Fruit fly (Drosophila melanogaster) whole organism, wandering third instar larva: ENCODE measurements around the gene Or24a.

Source experiments
- CG32264 ChIP-seq: fragments of 200-800 bp; sonication (Bioruptor generic); optimal IDR thresholded peaks from 2 replicates; lab custom pipeline; 2016; ENCODE audit warnings: missing biosample characterization, missing genetic modification characterization
- CG9705 ChIP-seq: fragments of 200-800 bp; sonication (Bioruptor generic); optimal IDR thresholded peaks from 2 replicates; lab custom pipeline; 2018; ENCODE audit warnings: missing biosample characterization, mild to moderate bottlenecking, missing genetic modification characterization
- CrebA ChIP-seq: fragments of 200-800 bp; sonication (Bioruptor generic); optimal IDR thresholded peaks from 2 replicates; lab custom pipeline; 2016; ENCODE audit warnings: missing biosample characterization, mild to moderate bottlenecking, missing genetic modification characterization, borderline replicate concordance
- Dfd ChIP-seq: fragments of >200 bp; optimal IDR thresholded peaks from 2 replicates; lab custom pipeline; 2017; ENCODE audit warnings: missing biosample characterization, missing genetic modification characterization
- HLH106 ChIP-seq: fragments of 200-800 bp; optimal IDR thresholded peaks from 3 replicates; lab custom pipeline; 2019; ENCODE audit warnings: missing biosample characterization, mild to moderate bottlenecking, missing genetic modification characterization, moderate library complexity
- Hnf4 ChIP-seq: fragments of 200-800 bp; sonication (Bioruptor generic); optimal IDR thresholded peaks from 2 replicates; lab custom pipeline; 2016; ENCODE audit warnings: missing biosample characterization, mild to moderate bottlenecking, missing genetic modification characterization
- Hr78 ChIP-seq: fragments of >200 bp; optimal IDR thresholded peaks from 2 replicates; lab custom pipeline; 2017; ENCODE audit warnings: missing biosample characterization, missing genetic modification characterization
- Jra ChIP-seq: sonication (Bioruptor generic); optimal IDR thresholded peaks from 2 replicates; lab custom pipeline; 2016; ENCODE audit warnings: missing biosample characterization, missing genetic modification characterization
- Mio ChIP-seq: sonication (Bioruptor generic); optimal IDR thresholded peaks from 2 replicates; lab custom pipeline; 2016; ENCODE audit warnings: missing biosample characterization, missing genetic modification characterization
- Myc ChIP-seq: fragments of >200 bp; optimal IDR thresholded peaks from 2 replicates; lab custom pipeline; 2017
- N ChIP-seq: fragments of >200 bp; optimal IDR thresholded peaks from 2 replicates; lab custom pipeline; 2018; ENCODE audit warnings: missing biosample characterization, missing external identifiers, missing genetic modification characterization
- OdsH ChIP-seq: fragments of 200-800 bp; sonication (Bioruptor generic); optimal IDR thresholded peaks from 2 replicates; lab custom pipeline; 2016; ENCODE audit warnings: missing biosample characterization, mild to moderate bottlenecking, missing genetic modification characterization
- Sp1 ChIP-seq: fragments of 200-800 bp; sonication (Bioruptor generic); optimal IDR thresholded peaks from 3 replicates; lab custom pipeline; 2019; ENCODE audit warnings: missing biosample characterization, mild to moderate bottlenecking, missing genetic modification characterization, moderate library complexity
- Vsx2 ChIP-seq: fragments of 200-300, 225-300 bp; sonication (Bioruptor generic); optimal IDR thresholded peaks from 2 replicates; lab custom pipeline; 2018; ENCODE audit warnings: missing biosample characterization, missing genetic modification characterization; ENCODE audit not compliant: partially characterized antibody
- br ChIP-seq: fragments of 200-800 bp; sonication (Bioruptor generic); optimal IDR thresholded peaks from 2 replicates; lab custom pipeline; 2016; ENCODE audit warnings: missing biosample characterization, missing genetic modification characterization
- dl ChIP-seq, 2 experiments: fragments of 175-275, 200-275 bp in 1 of 2; fragments of 200-275 bp in 1 of 2; sonication (Bioruptor generic); optimal IDR thresholded peaks; lab custom pipeline; 2018; ENCODE audit warnings: mild to moderate bottlenecking in 2 of 2, missing biosample characterization in 2 of 2, missing genetic modification characterization in 2 of 2, moderate library complexity in 2 of 2; ENCODE audit not compliant: partially characterized antibody in 2 of 2, insufficient read depth in 1 of 2
- dmrt93B ChIP-seq: fragments of 200-800 bp; sonication (Bioruptor generic); optimal IDR thresholded peaks from 2 replicates; lab custom pipeline; 2018; ENCODE audit warnings: missing biosample characterization, mild to moderate bottlenecking, missing genetic modification characterization
- dsf ChIP-seq: sonication (Bioruptor generic); optimal IDR thresholded peaks from 2 replicates; lab custom pipeline; 2016; ENCODE audit warnings: missing biosample characterization, missing genetic modification characterization, borderline replicate concordance
- ey ChIP-seq: fragments of 200-800 bp; sonication (Bioruptor generic); optimal IDR thresholded peaks from 2 replicates; lab custom pipeline; 2016; ENCODE audit warnings: missing biosample characterization, missing genetic modification characterization
- foxo ChIP-seq, 2 experiments: fragments of 200-800 bp; sonication (Bioruptor generic); optimal IDR thresholded peaks; 2 replicates in 1 of 2; 3 replicates in 1 of 2; lab custom pipeline; 2016 to 2017; ENCODE audit warnings: missing biosample characterization in 2 of 2, missing genetic modification characterization in 2 of 2
- h ChIP-seq: fragments of 200-800 bp; sonication (Bioruptor generic); optimal IDR thresholded peaks from 3 replicates; lab custom pipeline; 2016; ENCODE audit warnings: missing biosample characterization, mild to moderate bottlenecking, missing genetic modification characterization
- jim ChIP-seq: fragments of 175-275, 200-325 bp; sonication (Bioruptor generic); optimal IDR thresholded peaks from 2 replicates; lab custom pipeline; 2016; ENCODE audit warnings: missing biosample characterization, mild to moderate bottlenecking, missing genetic modification characterization
- lola ChIP-seq: fragments of >200 bp; optimal IDR thresholded peaks from 2 replicates; lab custom pipeline; 2017; ENCODE audit warnings: missing biosample characterization, missing genetic modification characterization
- pan ChIP-seq: fragments of >200 bp; optimal IDR thresholded peaks from 2 replicates; lab custom pipeline; 2017
- psq ChIP-seq: fragments of 200-800 bp; sonication (Bioruptor generic); optimal IDR thresholded peaks from 3 replicates; lab custom pipeline; 2017; ENCODE audit warnings: missing biosample characterization, mild to moderate bottlenecking, missing genetic modification characterization, moderate library complexity
- rgr ChIP-seq: fragments of 200-800 bp; sonication (Bioruptor generic); optimal IDR thresholded peaks from 3 replicates; lab custom pipeline; 2016; ENCODE audit warnings: missing biosample characterization, mild to moderate bottlenecking, missing genetic modification characterization
- sage ChIP-seq: fragments of 200-800 bp; sonication (Bioruptor generic); optimal IDR thresholded peaks from 2 replicates; lab custom pipeline; 2016; ENCODE audit warnings: missing biosample characterization, mild to moderate bottlenecking, missing genetic modification characterization
- sv ChIP-seq: fragments of 200-800 bp; sonication (Bioruptor generic); optimal IDR thresholded peaks from 3 replicates; lab custom pipeline; 2016; ENCODE audit warnings: missing biosample characterization, missing genetic modification characterization
- tai ChIP-seq: sonication (Bioruptor generic); optimal IDR thresholded peaks from 2 replicates; lab custom pipeline; 2016; ENCODE audit warnings: missing biosample characterization, missing genetic modification characterization
- woc ChIP-seq: sonication (Bioruptor generic); optimal IDR thresholded peaks from 2 replicates; lab custom pipeline; 2016; ENCODE audit warnings: missing biosample characterization, mild to moderate bottlenecking, missing genetic modification characterization

Gene Or24a

DNA sequence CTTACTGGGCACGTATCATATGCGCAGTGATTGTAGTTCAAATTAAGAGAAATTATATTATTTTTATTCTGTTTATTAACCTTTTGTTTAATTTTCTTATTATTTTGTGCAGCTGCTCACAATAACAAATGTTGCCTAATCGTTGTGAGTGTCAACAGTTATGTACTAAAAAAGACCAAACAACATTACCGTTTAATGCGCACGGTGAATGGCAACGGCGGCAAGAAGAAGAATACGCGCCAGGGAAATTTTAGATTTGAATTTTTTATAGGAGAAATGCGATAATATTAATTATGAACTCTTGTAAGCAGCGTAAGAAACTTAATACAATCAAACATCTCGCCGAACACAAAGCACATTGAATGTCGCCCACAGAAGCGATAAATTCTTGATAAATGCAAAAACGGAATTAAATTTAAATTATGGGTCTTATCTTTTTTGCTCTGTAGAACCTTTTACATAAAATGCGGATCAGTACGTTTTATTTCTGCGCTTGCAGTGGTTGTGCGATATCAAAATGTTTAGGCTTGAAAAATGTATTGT, 21.8 kb upstream of the Or24a start, which contains the start of the genes Tbcc and lectin-24Db:
Gene Tbcc, minus strand, starts transcription at position 163 of the 543 bp plus-strand sequence.
Gene lectin-24Db, plus strand, starts transcription at position 493 of the 543 bp plus-strand sequence.
- peak; percentile 64 for TF ChIP-seq Myc
- TF ChIP-seq dl (GFP tag; optimal IDR thresholded peaks at IDR 0.05; lab: Kevin White, UChicago; ENCODE audit: insufficient read depth in 1 of 2, partially characterized antibody in 2 of 2) = no peak
- TF ChIP-seq tai (GFP tag; lab: Kevin White, UChicago) = peak; percentile 71
- peak; percentile 5 for TF ChIP-seq dsf

DNA sequence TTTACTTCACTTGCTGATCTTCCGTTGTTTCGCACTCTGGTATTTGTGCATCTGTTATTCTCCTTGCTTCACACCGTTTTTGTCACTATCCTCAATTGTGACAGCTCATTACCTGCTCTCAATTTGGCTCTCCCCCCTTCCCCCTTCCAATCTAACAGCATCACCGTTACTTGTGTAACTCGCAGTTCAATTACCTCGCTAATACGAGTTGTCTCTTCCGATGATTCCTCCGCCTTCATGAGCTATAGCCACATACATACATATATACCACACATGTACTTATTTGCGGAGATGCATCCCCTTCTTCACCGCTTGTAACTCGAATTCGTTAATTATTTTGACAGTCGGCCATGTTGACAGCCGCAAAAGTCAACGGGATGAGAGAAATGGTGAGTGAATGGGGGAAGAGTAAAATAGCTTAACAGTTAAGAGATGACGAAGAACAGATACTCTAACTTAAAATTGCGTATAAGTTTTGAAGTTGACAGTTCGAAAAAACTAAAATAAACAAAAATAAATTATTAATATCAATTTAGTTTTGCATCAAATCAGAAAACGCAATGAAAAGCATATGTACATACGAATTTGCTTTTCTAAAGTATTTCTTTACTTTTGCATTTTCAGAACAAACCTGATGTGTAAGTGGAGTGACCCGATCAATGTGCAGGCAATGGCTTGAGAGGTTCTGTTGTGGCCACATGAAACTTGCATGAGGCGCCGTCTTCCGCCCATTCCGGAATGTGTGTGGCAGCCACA, 19.5 kb upstream of the Or24a start:
- TF ChIP-seq Hr78 (no peak), dmrt93B (GFP tag; lab: Kevin White, UChicago) (no peak), woc (peak; percentile 51), Jra (GFP tag; lab: Kevin White, UChicago) (no peak), Sp1 (GFP tag; lab: Kevin White, UChicago) (no peak), foxo (GFP tag; optimal IDR thresholded peaks at IDR 0.05; lab: Kevin White, UChicago) (peak in 1 of 2 experiments; percentile 30), pan (lab: Kevin White, UChicago) (no peak), tai (GFP tag; lab: Kevin White, UChicago) (no peak), HLH106 (tag; lab: Kevin White, UChicago) (peak; percentile 27), CG9705 (GFP tag; lab: Kevin White, UChicago) (no peak), OdsH (GFP tag; lab: Kevin White, UChicago) (peak; percentile 3), N (GFP tag; lab: Kevin White, UChicago) (no peak), br (no peak), sage (GFP tag; lab: Kevin White, UChicago) (no peak), Mio (GFP tag; lab: Kevin White, UChicago) (no peak), h (peak; percentile 20), ey (GFP tag; lab: Kevin White, UChicago) (no peak), CrebA (GFP tag; lab: Kevin White, UChicago) (no peak), jim (GFP tag; lab: Kevin White, UChicago) (no peak), lola (GFP tag; lab: Kevin White, UChicago) (no peak)

DNA sequence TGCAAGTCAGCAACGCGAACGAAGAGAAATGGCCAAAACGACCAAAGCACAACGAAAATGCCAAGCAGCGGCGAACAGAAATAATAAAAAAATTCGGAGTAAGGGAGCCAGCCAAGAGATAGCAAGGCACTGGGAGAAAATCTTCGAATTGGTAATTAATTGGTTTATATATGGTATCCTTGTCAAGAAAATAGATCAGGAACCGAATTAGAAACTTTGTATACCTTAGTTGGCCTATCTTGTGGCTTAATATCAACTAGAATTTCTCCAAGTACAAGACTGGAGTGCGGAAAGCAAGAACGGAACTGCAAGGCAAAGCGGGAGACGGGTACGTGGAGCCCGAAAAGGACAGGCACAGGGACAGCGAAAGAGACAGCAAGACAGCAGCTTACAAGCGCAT, 14.0 kb upstream of the Or24a start:
- TF ChIP-seq Hr78 = no peak
- TF ChIP-seq CG32264 (GFP tag; lab: Kevin White, UChicago) = no peak
- no peak for TF ChIP-seq Vsx2 (GFP tag; lab: Kevin White, UChicago)
- TF ChIP-seq psq (GFP tag; lab: Kevin White, UChicago) = peak; percentile 4
- peak; percentile 23 for TF ChIP-seq woc
- peak; percentile 5 for TF ChIP-seq rgr
- peak; percentile 36 for TF ChIP-seq h
- peak in 1 of 2 experiments; percentile 29 for TF ChIP-seq foxo (GFP tag; optimal IDR thresholded peaks at IDR 0.05; lab: Kevin White, UChicago)
- no peak for TF ChIP-seq lola (GFP tag; lab: Kevin White, UChicago)

DNA sequence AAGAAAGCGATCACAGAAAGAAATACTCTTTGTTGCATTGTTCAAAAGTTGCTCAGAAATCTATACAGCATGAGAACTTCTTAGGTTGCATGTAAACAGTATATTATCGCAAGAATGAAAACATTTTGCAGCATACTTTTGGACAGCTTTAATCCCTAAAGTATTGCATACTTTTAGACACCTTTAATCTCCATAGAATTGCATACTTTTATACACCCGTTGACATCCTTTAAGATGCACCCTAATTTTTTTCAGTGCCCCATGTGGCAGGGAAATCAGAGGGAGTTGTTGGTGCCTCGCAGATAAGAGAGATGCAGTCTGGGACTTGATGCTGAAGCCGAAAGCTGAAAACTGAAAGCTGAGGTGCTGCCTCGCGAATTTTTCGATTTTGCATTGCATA, 13.5 kb upstream of the Or24a start:
- TF ChIP-seq Myc = peak; percentile 47
- TF ChIP-seq Hr78 = no peak

DNA sequence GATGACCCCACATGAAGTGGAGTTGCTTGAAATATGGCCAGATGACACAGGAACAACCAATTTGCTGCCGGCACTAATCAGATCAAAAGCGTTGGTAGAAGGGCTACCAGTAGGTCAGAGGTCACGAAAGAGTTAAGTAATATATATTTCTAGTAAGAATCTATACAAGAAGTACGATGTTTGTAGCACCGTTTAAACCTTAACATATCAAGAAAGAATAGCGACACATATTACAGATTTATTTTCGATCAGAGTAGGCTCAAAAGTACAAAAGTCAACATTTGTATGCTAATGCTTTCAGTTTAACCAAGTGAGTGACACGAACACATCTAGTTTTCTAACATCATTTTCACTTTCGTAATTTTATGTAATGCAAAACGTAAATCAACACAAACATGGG, 17.0 kb downstream of the Or24a start, which contains the start of gene CG2955:
Gene CG2955, plus strand, starts transcription at position 301 of the 400 bp plus-strand sequence.
- no peak for TF ChIP-seq foxo (GFP tag; optimal IDR thresholded peaks at IDR 0.05; lab: Kevin White, UChicago)
- TF ChIP-seq lola (GFP tag; lab: Kevin White, UChicago) = no peak
- TF ChIP-seq Hnf4 (GFP tag; lab: Kevin White, UChicago) = no peak
- TF ChIP-seq sv (GFP tag; lab: Kevin White, UChicago) = no peak
- no peak for TF ChIP-seq OdsH (GFP tag; lab: Kevin White, UChicago)
- no peak for TF ChIP-seq Dfd (GFP tag; lab: Kevin White, UChicago)
- no peak for TF ChIP-seq CG32264 (GFP tag; lab: Kevin White, UChicago)
- TF ChIP-seq Hr78 = no peak
- TF ChIP-seq, all 38 proteins: peak for 0
